Worm (Caenorhabditis elegans) whole organism, L2 larva: ENCODE measurements around the gene Y41E3.1.

Experiments used
- R02D3.7 ChIP-seq: fragments of 150-350 bp; optimal IDR thresholded peaks from 2 replicates; lab custom pipeline; 2014; ENCODE audit warnings: missing biosample characterization, missing genetic modification characterization
- ama-1 ChIP-seq: fragments of 150-350 bp; optimal IDR thresholded peaks from 2 replicates; lab custom pipeline; 2018; ENCODE audit warnings: inconsistent platforms
- dmd-4 ChIP-seq: sonication (generic microtip); optimal IDR thresholded peaks from 2 replicates; lab custom pipeline; 2017; ENCODE audit warnings: missing biosample characterization, missing genetic modification characterization
- elt-3 ChIP-seq: sonication (generic microtip); optimal IDR thresholded peaks from 2 replicates; lab custom pipeline; 2017; ENCODE audit warnings: missing biosample characterization, missing genetic modification characterization
- fos-1 ChIP-seq: fragments of 150-350 bp; optimal IDR thresholded peaks from 2 replicates; lab custom pipeline; 2014; ENCODE audit warnings: missing biosample characterization, missing genetic modification characterization
- lin-13 ChIP-seq: fragments of 150-350 bp; optimal IDR thresholded peaks from 2 replicates; lab custom pipeline; 2014; ENCODE audit warnings: missing biosample characterization, missing genetic modification reagents, missing genetic modification characterization
- lin-39 ChIP-seq: fragments of 150-350 bp; optimal IDR thresholded peaks from 2 replicates; lab custom pipeline; 2014; ENCODE audit warnings: missing biosample characterization, missing genetic modification reagents, missing genetic modification characterization
- lsy-2 ChIP-seq, 2 experiments: fragments of 150-350 bp in 1 of 2; sonication (generic microtip) in 1 of 2; optimal IDR thresholded peaks; 2 replicates each; lab custom pipeline; 2014 to 2017; ENCODE audit warnings: missing biosample characterization in 2 of 2, missing genetic modification characterization in 2 of 2
- mdl-1 ChIP-seq, 2 experiments: fragments of 150-350 bp in 1 of 2; sonication (generic microtip) in 1 of 2; optimal IDR thresholded peaks; 2 replicates each; lab custom pipeline; 2017; ENCODE audit warnings: missing biosample characterization in 2 of 2, missing genetic modification characterization in 2 of 2
- nhr-12 ChIP-seq: fragments of 150-350 bp; optimal IDR thresholded peaks from 2 replicates; lab custom pipeline; 2014; ENCODE audit warnings: missing biosample characterization, missing genetic modification characterization
- nhr-129 ChIP-seq: fragments of 150-350 bp; optimal IDR thresholded peaks from 2 replicates; lab custom pipeline; 2014; ENCODE audit warnings: missing biosample characterization, missing genetic modification characterization
- unc-55 ChIP-seq: fragments of 150-350 bp; sonication (generic microtip); optimal IDR thresholded peaks from 3 replicates; lab custom pipeline; 2014; ENCODE audit warnings: missing biosample characterization, missing genetic modification reagents, missing genetic modification characterization
- unc-62 ChIP-seq: fragments of 150-350 bp; optimal IDR thresholded peaks from 2 replicates; lab custom pipeline; 2014; ENCODE audit warnings: missing biosample characterization, missing genetic modification reagents, missing genetic modification characterization
- ztf-11 ChIP-seq: sonication (generic microtip); optimal IDR thresholded peaks from 2 replicates; lab custom pipeline; 2017; ENCODE audit warnings: missing biosample characterization, missing genetic modification characterization

DNA sequence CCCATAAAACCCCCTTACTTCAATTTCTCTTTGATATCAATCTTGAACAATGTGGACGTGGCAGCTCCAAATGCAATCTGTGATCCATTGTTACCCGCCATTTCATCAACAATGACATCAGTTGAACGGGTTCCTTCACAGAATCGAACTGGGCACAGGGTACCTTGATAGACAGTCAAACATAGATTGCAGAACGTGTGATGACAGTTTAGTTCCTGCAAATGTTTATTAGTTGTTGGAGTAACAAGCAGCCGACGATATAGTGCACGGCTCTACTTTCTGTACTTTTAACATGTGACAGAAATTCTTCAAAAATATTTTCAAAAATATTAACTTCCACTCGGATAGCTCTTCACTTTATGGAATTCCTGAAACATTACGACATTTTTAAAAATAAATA, 14.4 kb downstream of the Y41E3.1 start, which contains the start of gene Y57G11C.48:
- TF ChIP-seq dmd-4 (tag; lab: Kevin White, UChicago) (no peak), lsy-2 (tag; optimal IDR thresholded peaks at IDR 0.05; lab: Kevin White, UChicago) (no peak), lin-13 (GFP tag; lab: Kevin White, UChicago) (no peak), mdl-1 (tag; optimal IDR thresholded peaks at IDR 0.05; lab: Kevin White, UChicago) (no peak), nhr-12 (no peak), ama-1 (lab: Kevin White, UChicago) (no peak), lin-39 (tag; lab: Kevin White, UChicago) (no peak), unc-62 (GFP tag; lab: Kevin White, UChicago) (no peak), R02D3.7 (no peak), unc-55 (GFP tag; lab: Kevin White, UChicago) (no peak), nhr-129 (tag; lab: Kevin White, UChicago) (no peak), fos-1 (no peak), ztf-11 (tag; lab: Kevin White, UChicago) (no peak), elt-3 (no peak)
